Worm (Caenorhabditis elegans): ENCODE measurements around the gene C40C9.4.
A peak's percentile ranks its signal among the peaks of the same experiment; 100 is the strongest.

Gene C40C9.4

DNA sequence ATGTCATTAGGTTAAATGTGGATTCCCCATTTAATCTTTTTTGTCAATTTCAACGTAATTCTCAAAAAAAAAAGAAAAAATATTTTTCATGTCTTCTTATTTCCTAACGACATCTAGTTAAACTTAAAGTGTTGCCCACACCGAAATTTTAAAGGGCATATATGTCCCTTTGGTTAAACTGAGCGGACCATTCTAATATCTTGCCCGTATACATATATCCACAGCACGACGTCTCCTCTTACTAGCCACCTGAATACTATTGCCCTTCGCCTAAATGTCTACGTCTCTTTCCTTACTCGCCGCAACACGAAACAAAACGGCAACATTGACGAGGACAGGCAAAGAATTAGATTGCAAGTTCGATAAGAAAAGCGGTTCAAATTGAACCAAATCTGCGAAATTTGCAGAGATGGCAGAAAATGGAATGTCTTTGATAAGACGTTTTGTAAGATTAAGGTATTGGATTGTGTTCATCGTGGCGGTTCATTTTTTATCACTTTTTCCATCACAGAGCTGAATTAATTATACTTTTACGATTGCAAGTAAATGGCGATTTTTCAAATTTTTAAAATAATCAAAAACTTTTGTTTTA, 49.8 kb downstream of the C40C9.4 start (continued):
- TF ChIP-seq T23F11.4 (GFP tag; optimal IDR thresholded peaks at IDR 0.05) = peak; percentile 24
- peak; percentile 97 for TF ChIP-seq tbx-2 (tag; optimal IDR thresholded peaks at IDR 0.05)
- TF ChIP-seq ref-2 (tag; optimal IDR thresholded peaks at IDR 0.05) = peak; percentile 96
- peak; percentile 75 for TF ChIP-seq K09A11.1 (tag; optimal IDR thresholded peaks at IDR 0.05; ENCODE audit: insufficient read depth)
- no peak for TF ChIP-seq ceh-9 (tag; optimal IDR thresholded peaks at IDR 0.05)
- TF ChIP-seq fkh-10 (GFP tag; optimal IDR thresholded peaks at IDR 0.05) = peak; percentile 86
- TF ChIP-seq sox-4 (tag; optimal IDR thresholded peaks at IDR 0.05) = peak; percentile 50
- TF ChIP-seq hlh-15 (tag; optimal IDR thresholded peaks at IDR 0.05) = no peak
- peak; percentile 11 for TF ChIP-seq dmd-4 (tag; optimal IDR thresholded peaks at IDR 0.05; ENCODE audit: borderline replicate concordance)
- no peak for TF ChIP-seq pha-2 (tag; optimal IDR thresholded peaks at IDR 0.05)
- TF ChIP-seq tbx-7 (tag; optimal IDR thresholded peaks at IDR 0.05) = peak; percentile 56
- peak; percentile 74 for TF ChIP-seq ceh-2 (tag; optimal IDR thresholded peaks at IDR 0.05)
- TF ChIP-seq ets-4 (tag; optimal IDR thresholded peaks at IDR 0.05) = peak; percentile 71
- TF ChIP-seq unc-55 (GFP tag; optimal IDR thresholded peaks at IDR 0.05) = peak; percentile 91
- no peak for TF ChIP-seq nhr-11 (tag; optimal IDR thresholded peaks at IDR 0.05)
- no peak for TF ChIP-seq lim-6 (tag; optimal IDR thresholded peaks at IDR 0.05)
- TF ChIP-seq ceh-24 (tag; optimal IDR thresholded peaks at IDR 0.05) = no peak
- TF ChIP-seq pros-1 (tag; optimal IDR thresholded peaks at IDR 0.05) = peak; percentile 96
- peak; percentile 75 for TF ChIP-seq hlh-6 (tag; optimal IDR thresholded peaks at IDR 0.05)
- peak; percentile 98 for TF ChIP-seq ceh-31 (tag; optimal IDR thresholded peaks at IDR 0.05)
- TF ChIP-seq Y22D7AL.16 (tag; optimal IDR thresholded peaks at IDR 0.05) = peak; percentile 56
- no peak for TF ChIP-seq mec-3 (tag; optimal IDR thresholded peaks at IDR 0.05; ENCODE audit: borderline replicate concordance)
- TF ChIP-seq odd-2 (tag; optimal IDR thresholded peaks at IDR 0.05) = no peak
- peak; percentile 98 for TF ChIP-seq unc-42 (tag; optimal IDR thresholded peaks at IDR 0.05)
- no peak for TF ChIP-seq pag-3 (tag; optimal IDR thresholded peaks at IDR 0.05; ENCODE audit: borderline replicate concordance)
- peak; percentile 12 for TF ChIP-seq fax-1 (tag; optimal IDR thresholded peaks at IDR 0.05)
- TF ChIP-seq ceh-19 (GFP tag; optimal IDR thresholded peaks at IDR 0.05) = peak; percentile 68

Data from whole organism, late embryonic.